Fruit fly (Drosophila melanogaster) Kc167 (cell line): ENCODE data around the gene CG7135.

Experiments used
- Myc ChIP-seq: fragments of >200 bp; optimal IDR thresholded peaks from 2 replicates; lab custom pipeline; 2017; ENCODE audit warnings: missing external identifiers
- Sin3A ChIP-seq: fragments of >200 bp; optimal IDR thresholded peaks from 2 replicates; lab custom pipeline; 2018; ENCODE audit warnings: missing external identifiers
- h ChIP-seq: fragments of >200 bp; optimal IDR thresholded peaks from 3 replicates; lab custom pipeline; 2018; ENCODE audit warnings: missing external identifiers
- insv ChIP-seq: fragments of >200 bp; optimal IDR thresholded peaks from 3 replicates; lab custom pipeline; 2018; ENCODE audit warnings: missing external identifiers
- psq ChIP-seq: fragments of >200 bp; optimal IDR thresholded peaks from 2 replicates; lab custom pipeline; 2017; ENCODE audit warnings: missing external identifiers
- ttk ChIP-seq: sonication (Bioruptor generic); optimal IDR thresholded peaks from 2 replicates; lab custom pipeline; 2017; ENCODE audit warnings: missing external identifiers

CG7135 gene

DNA sequence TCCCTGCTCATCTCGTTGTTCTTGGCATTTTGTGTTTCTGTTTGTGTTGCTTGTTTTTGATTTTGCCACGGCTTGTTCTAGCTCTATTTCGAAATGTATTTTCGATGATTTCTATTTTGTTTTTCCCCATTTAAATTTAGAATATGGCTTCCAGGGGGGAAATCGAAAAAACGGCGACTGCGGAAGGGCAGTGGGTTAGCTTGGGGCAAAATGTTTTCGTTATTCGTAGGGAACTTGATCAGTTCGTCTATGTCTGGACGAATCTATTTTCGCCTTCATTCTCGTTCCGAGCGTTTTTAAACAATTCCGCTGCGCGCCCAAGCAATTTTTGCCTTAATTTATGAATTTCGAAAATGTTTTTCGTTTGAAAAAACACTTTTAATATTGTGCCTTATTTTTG, 15.1 kb downstream of the CG7135 start:
- TF ChIP-seq ttk (lab: Kevin White, UChicago) (no peak), Myc (lab: Kevin White, UChicago) (no peak), psq (lab: Kevin White, UChicago) (no peak), h (no peak), insv (lab: Kevin White, UChicago) (no peak), Sin3A (lab: Kevin White, UChicago) (no peak)

DNA sequence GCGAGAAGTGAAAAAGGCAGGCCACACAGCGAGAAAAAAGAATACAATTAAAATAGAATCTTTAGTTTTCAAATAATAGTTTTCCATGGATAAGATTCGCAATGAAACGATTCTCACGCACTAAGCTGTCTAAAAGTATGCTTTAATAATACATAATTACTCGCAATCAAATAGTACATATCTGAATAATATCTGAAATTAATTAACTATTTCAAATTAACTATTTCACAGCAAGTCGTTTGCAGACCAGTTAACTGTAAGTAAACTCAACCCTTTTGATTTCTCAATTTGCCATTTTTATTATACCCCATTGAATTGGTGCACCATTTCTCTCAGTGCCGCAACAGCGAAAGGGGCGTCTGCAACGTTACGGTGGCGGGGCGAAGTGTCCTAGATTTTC, 22.1 kb downstream of the CG7135 start:
- no peak for TF ChIP-seq Sin3A (lab: Kevin White, UChicago)
- TF ChIP-seq ttk (lab: Kevin White, UChicago), result no peak
- TF ChIP-seq Myc (lab: Kevin White, UChicago), result no peak
- TF ChIP-seq insv (lab: Kevin White, UChicago), result no peak
- TF ChIP-seq h, result no peak
- no peak for TF ChIP-seq psq (lab: Kevin White, UChicago)

DNA sequence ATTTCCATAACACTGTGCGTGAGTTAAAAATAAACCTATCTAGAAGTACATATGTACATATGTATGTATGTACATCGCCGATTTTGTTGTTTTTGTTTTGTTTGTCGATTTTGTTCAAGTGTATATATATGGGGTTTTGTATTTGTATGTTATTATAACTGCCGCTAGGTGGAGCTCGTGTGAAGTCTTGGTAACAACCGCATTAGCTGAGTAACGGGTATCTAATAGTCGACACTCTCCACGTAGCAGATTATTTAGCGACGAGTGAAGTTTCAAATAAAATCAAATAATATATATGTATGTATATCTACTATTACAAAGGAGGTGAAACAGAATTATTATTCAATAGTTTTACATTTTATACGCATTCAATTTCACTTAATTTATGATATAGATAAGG, 25.8 kb downstream of the CG7135 start:
- TF ChIP-seq Sin3A (lab: Kevin White, UChicago) (no peak), Myc (lab: Kevin White, UChicago) (no peak), psq (lab: Kevin White, UChicago) (no peak), insv (lab: Kevin White, UChicago) (no peak), h (no peak), ttk (lab: Kevin White, UChicago) (no peak)

DNA sequence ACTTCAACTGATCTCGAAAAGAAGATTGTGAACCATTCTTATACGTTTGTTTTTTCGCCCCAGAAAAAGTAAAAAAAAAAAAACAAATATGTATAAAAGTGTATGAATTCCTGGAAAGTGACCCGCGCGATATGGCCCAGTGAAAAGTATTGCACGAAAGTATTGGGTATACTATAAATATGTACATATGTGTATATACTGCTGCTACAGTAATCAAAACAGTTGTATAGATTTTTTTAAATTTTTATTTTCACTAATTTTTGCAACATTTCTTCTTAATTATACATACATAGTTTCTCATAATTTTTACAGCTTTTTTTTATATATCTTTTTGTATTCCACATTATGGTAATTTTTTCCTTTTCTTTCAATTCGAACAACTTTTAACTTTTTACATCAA, 26.7 kb downstream of the CG7135 start, which contains the start of gene CG43133:
CG43133 (minus strand) TSS at position 11 of the 400 bp plus-strand sequence.
- TF ChIP-seq psq (lab: Kevin White, UChicago), result no peak
- no peak for TF ChIP-seq insv (lab: Kevin White, UChicago)
- TF ChIP-seq h, result no peak
- TF ChIP-seq Sin3A (lab: Kevin White, UChicago), result no peak
- no peak for TF ChIP-seq ttk (lab: Kevin White, UChicago)

DNA sequence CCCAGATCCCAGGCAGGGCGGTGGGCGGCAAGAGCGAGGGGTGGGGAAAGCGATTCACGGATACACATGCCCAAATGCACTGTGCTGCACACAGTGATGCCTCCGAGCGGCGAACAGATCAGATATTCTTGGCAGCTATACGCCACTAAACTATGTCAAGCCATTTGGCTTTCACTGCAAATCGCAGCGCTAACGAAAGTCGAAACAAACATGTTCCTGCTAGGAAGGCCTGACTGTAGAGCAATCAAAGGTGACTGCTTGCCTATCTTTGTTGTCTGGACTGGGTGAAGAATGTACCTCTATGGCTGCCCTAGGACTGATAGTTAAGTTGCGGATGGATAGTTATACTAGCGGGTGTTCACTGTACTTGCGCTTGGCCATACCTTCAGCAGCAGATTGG, 32.6 kb downstream of the CG7135 start:
- TF ChIP-seq ttk (lab: Kevin White, UChicago) (peak; percentile 40), psq (lab: Kevin White, UChicago) (no peak)

DNA sequence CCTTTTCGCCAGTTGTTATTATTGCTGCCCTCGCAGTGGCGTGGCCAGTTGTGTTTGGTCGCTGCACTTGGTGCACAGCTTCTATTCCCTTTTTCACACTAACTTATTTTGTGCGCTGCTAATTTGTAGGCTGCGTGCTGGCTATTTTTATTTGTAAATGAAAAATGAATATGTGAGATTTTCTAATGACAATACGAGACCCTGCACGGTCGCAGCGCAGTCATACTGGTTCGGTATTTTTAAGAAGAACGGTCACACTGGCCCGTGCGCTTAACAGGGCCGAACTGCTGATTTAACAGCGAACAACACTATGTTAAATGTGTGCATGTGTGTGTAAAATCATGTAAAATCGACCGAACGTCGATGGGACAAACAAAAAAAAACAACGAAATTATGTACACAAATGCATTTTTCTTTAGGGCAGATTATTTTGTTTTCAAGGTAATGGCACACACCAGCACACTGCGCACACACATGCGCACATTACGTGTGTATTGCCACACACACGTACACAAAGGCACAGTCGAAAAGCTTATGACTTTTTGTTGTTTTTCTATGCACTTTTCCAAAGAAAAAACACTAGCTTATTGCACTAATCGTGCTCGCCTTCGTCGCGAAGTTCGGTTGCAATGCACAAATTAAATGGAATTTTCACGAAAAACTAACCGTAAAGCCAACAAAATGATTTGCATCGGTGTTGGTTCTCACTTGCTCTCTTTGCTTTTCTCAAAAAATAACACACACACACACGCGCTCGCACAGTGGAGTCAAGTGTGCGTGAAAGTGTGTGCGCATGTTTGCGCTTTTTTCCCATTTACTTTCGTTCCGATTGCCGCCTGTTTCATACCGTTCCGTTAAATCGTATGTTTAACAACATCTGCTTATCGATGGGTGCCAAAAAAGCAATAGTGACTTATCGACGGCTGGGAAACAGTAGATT, 33.7 kb downstream of the CG7135 start, which contains the start of gene ari-1:
ari-1 (minus strand) TSS at position 875 of the 940 bp plus-strand sequence.
- TF ChIP-seq ttk (lab: Kevin White, UChicago), result no peak

DNA sequence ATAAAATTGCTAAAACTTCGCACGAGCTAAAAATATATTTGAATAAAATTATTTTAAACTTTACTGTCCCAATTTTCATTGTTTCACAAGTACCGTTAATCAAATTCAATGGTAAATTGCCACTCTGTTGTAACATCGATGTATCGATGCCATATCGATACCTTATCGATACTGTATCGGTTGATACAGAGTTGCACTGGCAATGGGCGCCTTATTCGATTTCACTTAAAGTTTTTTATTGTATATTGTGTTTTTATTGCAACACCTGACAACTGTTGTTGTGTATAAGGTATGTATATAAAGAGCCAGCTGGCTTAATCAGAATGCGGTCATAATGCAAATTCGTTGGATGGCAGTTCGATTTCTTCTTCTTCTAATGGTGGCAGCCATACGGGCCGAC, 34.8 kb downstream of the CG7135 start, which contains the start of gene CG43229:
CG43229 (plus strand) TSS at position 246 of the 400 bp plus-strand sequence.
- TF ChIP-seq insv (lab: Kevin White, UChicago), result no peak

DNA sequence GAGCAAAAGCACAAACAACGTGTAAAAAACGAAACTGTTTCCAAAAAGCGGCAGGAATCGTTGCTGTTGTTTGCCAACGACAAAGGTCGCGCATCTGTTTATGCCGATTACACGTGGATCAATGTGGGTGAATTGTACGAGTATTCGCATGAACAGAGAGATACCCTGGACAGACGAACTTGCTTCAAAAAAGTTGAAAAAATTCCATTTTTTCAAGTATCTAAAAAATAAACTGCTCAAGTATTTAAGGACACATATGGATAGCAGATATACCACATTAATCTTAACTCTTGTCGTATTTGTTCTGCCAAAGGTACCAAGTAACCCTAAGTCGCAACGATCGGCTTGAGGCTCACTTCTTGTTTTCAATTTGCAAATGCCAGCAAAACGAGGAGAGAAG, 36.5 kb downstream of the CG7135 start:
- TF ChIP-seq ttk (lab: Kevin White, UChicago), result no peak
- TF ChIP-seq h, result no peak
- no peak for TF ChIP-seq Myc (lab: Kevin White, UChicago)
- no peak for TF ChIP-seq insv (lab: Kevin White, UChicago)
- TF ChIP-seq psq (lab: Kevin White, UChicago), result no peak
- TF ChIP-seq Sin3A (lab: Kevin White, UChicago), result no peak

DNA sequence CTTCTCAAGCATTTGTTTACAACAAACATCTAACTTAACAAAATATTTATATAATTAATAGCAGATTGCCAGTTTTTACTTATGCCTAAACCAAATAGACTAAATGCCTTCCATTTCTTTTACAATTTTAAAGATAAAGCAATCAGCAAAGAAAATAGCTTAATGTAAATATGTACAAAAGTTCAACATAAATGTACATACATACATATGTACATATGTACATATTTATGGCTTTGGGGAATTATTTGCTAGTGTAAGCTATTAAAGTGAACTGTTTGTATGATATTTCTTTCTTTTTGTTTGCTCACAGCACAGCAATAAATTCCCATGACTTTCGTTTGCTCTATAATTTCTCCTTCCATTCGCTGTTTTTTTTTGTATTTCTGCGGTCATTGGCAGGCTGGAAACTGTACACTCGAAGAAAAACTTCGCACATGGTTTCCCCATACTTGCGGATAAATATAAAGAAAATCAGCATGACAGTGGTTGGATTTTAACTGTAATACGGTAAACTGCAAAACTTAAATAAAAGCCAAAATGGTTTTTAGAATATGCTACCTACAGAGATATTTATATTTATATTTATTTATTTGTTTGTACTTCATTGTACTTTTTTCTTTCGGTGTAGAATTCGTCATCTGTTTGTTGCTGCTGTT, 37.6 kb downstream of the CG7135 start:
- TF ChIP-seq h (no peak), insv (lab: Kevin White, UChicago) (no peak), ttk (lab: Kevin White, UChicago) (no peak), Sin3A (lab: Kevin White, UChicago) (no peak), Myc (lab: Kevin White, UChicago) (no peak), psq (lab: Kevin White, UChicago) (no peak)

DNA sequence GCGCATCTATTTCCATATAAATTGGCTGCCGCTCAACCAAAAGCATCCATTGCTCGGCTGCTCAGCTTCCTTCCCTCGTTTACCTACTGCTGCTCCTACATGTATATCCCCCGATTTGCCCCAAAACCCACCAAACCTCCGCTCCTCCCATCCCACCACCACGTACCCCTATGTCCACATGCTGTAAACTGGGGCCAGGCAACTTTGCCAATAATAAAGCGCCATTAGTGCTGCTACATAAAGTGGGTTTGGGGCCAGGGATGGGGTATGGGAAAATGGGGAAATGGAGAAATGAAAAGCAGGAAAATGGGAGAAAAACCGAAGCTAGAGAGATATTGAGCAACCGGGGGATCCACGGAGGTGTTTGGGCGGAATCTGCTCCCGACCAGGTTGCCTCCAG, 45.8 kb downstream of the CG7135 start:
- TF ChIP-seq psq (lab: Kevin White, UChicago), result no peak
- TF ChIP-seq Sin3A (lab: Kevin White, UChicago), result no peak
- TF ChIP-seq insv (lab: Kevin White, UChicago), result no peak
- TF ChIP-seq Myc (lab: Kevin White, UChicago), result no peak
- TF ChIP-seq ttk (lab: Kevin White, UChicago), result no peak
- no peak for TF ChIP-seq h

DNA sequence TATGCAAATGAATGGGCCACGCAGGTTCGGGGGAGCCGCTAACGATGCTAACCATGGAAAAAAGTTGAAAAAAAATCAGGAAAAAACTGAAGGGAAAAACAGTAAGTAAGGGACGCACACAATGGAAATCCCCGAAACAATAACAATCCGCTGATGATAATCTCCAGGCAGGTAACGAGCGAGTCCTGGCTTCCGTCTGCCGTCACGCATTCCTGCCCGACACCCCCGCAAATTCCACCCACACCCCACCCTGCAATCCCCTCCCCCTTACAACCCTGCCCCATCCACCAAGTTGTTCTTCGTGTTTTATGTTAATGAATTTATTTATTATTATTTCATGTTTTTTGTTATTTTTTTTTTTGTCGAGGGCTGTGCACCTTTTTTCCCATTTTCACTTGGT, 47.9 kb downstream of the CG7135 start:
- TF ChIP-seq Sin3A (lab: Kevin White, UChicago), result no peak
- no peak for TF ChIP-seq h
- no peak for TF ChIP-seq ttk (lab: Kevin White, UChicago)
- no peak for TF ChIP-seq insv (lab: Kevin White, UChicago)

DNA sequence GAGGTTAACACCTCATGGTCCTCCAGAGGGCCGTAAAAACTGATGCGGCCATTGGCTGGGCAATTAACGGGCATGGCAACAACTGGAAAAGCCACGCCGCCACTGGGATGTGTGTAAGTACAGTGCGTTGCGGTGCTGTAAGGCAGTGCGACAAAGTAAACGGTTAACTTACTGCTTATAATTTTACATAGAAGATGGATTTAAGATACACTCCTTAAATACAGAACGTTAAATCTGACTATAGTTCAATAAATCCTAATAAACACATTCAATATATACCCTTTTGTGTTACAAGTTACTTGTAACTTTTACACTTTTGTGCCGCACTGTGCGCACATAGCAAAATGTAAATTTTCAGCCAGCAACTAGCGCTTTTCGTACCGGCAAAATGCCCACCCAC, 49.5 kb downstream of the CG7135 start:
- no peak for TF ChIP-seq Myc (lab: Kevin White, UChicago)
- TF ChIP-seq h, result no peak
- TF ChIP-seq ttk (lab: Kevin White, UChicago), result no peak
- TF ChIP-seq psq (lab: Kevin White, UChicago), result no peak
- TF ChIP-seq Sin3A (lab: Kevin White, UChicago), result no peak
- no peak for TF ChIP-seq insv (lab: Kevin White, UChicago)
